Worm (Caenorhabditis elegans): ENCODE measurements around the gene Y37E11B.7.

DNA sequence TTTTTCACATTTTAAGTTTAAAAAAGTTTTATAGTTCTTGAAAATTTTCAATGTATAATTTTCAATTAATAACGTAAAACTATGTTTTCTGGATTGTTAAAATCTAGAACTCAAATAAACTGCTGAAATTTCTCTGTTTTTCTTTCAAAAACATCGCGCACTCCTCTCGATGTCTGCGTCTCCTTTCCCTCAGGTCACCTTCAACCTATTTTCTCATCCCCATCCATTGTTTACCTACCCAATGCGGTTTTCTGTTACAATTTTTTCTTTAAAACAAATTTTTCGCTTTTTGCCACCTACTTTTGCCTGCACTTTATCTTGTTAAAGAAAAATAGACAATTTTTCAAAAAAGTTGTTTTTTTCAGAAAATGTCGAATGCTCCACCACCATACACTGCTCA is 33.3 kb upstream of the Y37E11B.7 start, which contains the start of gene ZC416.2:
- TF ChIP-seq ces-1 (GFP tag; optimal IDR thresholded peaks at IDR 0.05), result no peak
- TF ChIP-seq unc-130 (GFP tag; optimal IDR thresholded peaks at IDR 0.05), result no peak
- no peak for TF ChIP-seq madf-9 (GFP tag; conservative IDR thresholded peaks at IDR 0.05)
- TF ChIP-seq php-3 (GFP tag; IDR thresholded peaks at IDR 0.05), result no peak
- no peak for TF ChIP-seq spr-3 (GFP tag; optimal IDR thresholded peaks at IDR 0.05)
- no peak for TF ChIP-seq ama-1 (optimal IDR thresholded peaks at IDR 0.05)
- TF ChIP-seq ztf-11 (tag; optimal IDR thresholded peaks at IDR 0.05), result no peak
- no peak for TF ChIP-seq ZK546.5 (tag; optimal IDR thresholded peaks at IDR 0.05)
- TF ChIP-seq lin-15B (tag; optimal IDR thresholded peaks at IDR 0.05), result no peak
- no peak for TF ChIP-seq nhr-10 (tag; optimal IDR thresholded peaks at IDR 0.05)
- no peak for TF ChIP-seq lin-1 (GFP tag; IDR thresholded peaks at IDR 0.05)
- TF ChIP-seq unc-62 (GFP tag; optimal IDR thresholded peaks at IDR 0.05 in 1 of 2), result no peak
- TF ChIP-seq unc-62 (tag; optimal IDR thresholded peaks at IDR 0.05), result no peak
